Worm (Caenorhabditis elegans): ENCODE results near the gene K09C6.3.

DNA sequence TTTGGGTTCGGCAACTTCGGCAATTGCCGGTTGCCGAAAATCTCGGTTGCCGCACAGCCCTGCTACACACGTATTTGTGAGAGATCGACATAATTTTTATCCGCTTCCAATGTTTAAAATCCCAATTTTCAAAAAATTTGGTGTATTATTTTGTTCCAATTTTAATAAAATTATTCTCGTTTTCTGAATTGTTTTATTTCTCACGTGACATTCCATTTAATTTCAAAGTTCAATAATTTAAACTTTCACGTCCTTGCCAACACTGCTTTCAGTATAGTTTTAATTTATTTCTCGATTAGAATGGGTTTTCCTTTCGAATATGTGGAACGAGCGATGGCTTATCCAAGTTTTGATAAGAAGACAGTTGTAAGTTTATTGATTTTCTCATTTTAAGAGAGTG lies 4.3 kb downstream of the K09C6.3 start, which contains the start of gene K09C6.2:
- TF ChIP-seq fos-1 (tag; optimal IDR thresholded peaks at IDR 0.05) (no peak), elt-3 (tag; optimal IDR thresholded peaks at IDR 0.05) (no peak), mdl-1 (tag; optimal IDR thresholded peaks at IDR 0.05) (no peak), nhr-237 (tag; optimal IDR thresholded peaks at IDR 0.05) (no peak), ama-1 (optimal IDR thresholded peaks at IDR 0.05) (no peak), zag-1 (tag; optimal IDR thresholded peaks at IDR 0.05) (no peak), nfya-1 (tag; optimal IDR thresholded peaks at IDR 0.05; ENCODE audit: insufficient read depth) (no peak)

Data from whole organism, L3 larva.